Fruit fly (Drosophila melanogaster) whole organism, embryonic: ENCODE data around the gene CG1428.

Experiments used
- Ada2b ChIP-seq: fragments of 200-800 bp; sonication (Bioruptor generic); IDR thresholded peaks from 2 replicates; pipeline ENCODE4 v1.3.6; 2022; ENCODE audit warnings: missing biosample characterization, missing genetic modification characterization
- B-H1 ChIP-seq: fragments of 200-800 bp; sonication (Bioruptor generic); IDR thresholded peaks from 3 replicates; pipeline ENCODE4 v1.3.6; 2022; ENCODE audit warnings: missing biosample characterization, missing genetic modification characterization
- CG10654 ChIP-seq: fragments of 200-800 bp; sonication (Bioruptor generic); optimal IDR thresholded peaks from 2 replicates; lab custom pipeline; 2016; ENCODE audit warnings: missing biosample characterization, missing genetic modification characterization
- CG12769 ChIP-seq: fragments of 200-800 bp; sonication (Bioruptor generic); optimal IDR thresholded peaks from 2 replicates; lab custom pipeline; 2019; ENCODE audit warnings: missing biosample characterization, mild to moderate bottlenecking, missing genetic modification characterization, moderate library complexity
- CG13424 ChIP-seq: fragments of 200-800 bp; sonication (Bioruptor generic); optimal IDR thresholded peaks from 2 replicates; lab custom pipeline; 2019; ENCODE audit warnings: missing biosample characterization, mild to moderate bottlenecking, missing genetic modification characterization, moderate library complexity
- CG15269 ChIP-seq: fragments of 200-800 bp; sonication (Bioruptor generic); optimal IDR thresholded peaks from 2 replicates; lab custom pipeline; 2018; ENCODE audit warnings: missing biosample characterization, mild to moderate bottlenecking, missing genetic modification characterization, moderate library complexity
- CG1602 ChIP-seq: fragments of 200-800 bp; sonication (Bioruptor generic); optimal IDR thresholded peaks from 3 replicates; lab custom pipeline; 2016; ENCODE audit warnings: missing biosample characterization, missing genetic modification characterization
- CG2202 ChIP-seq: fragments of 200-800 bp; sonication (Bioruptor generic); optimal IDR thresholded peaks from 2 replicates; lab custom pipeline; 2018; ENCODE audit warnings: missing biosample characterization, mild to moderate bottlenecking, missing genetic modification characterization
- CG4424 ChIP-seq: fragments of 200-800 bp; sonication (Bioruptor generic); optimal IDR thresholded peaks from 3 replicates; lab custom pipeline; 2016; ENCODE audit warnings: missing biosample characterization, missing genetic modification characterization
- CG6175 ChIP-seq: fragments of 200-800 bp; sonication (Bioruptor generic); IDR thresholded peaks from 3 replicates; pipeline ENCODE4 v1.3.6; 2022; ENCODE audit warnings: missing biosample characterization, missing genetic modification characterization
- CG6854 ChIP-seq: fragments of 200-800 bp; sonication (Bioruptor generic); optimal IDR thresholded peaks from 3 replicates; lab custom pipeline; 2017; ENCODE audit warnings: missing biosample characterization, mild to moderate bottlenecking, missing genetic modification characterization
- CG7839 ChIP-seq: fragments of 200-800 bp; sonication (Bioruptor generic); optimal IDR thresholded peaks from 3 replicates; lab custom pipeline; 2018; ENCODE audit warnings: missing biosample characterization, mild to moderate bottlenecking, missing genetic modification characterization, moderate library complexity
- CG8388 ChIP-seq: fragments of 200-800 bp; sonication (Bioruptor generic); optimal IDR thresholded peaks from 2 replicates; lab custom pipeline; 2019; ENCODE audit warnings: missing biosample characterization, mild to moderate bottlenecking, missing genetic modification characterization, moderate library complexity
- CG9727 ChIP-seq: fragments of 200-800 bp; sonication (Bioruptor generic); optimal IDR thresholded peaks from 3 replicates; lab custom pipeline; 2017; ENCODE audit warnings: missing biosample characterization, mild to moderate bottlenecking, missing genetic modification characterization
- CrebB ChIP-seq: fragments of 200-800 bp; sonication (Bioruptor generic); optimal IDR thresholded peaks from 3 replicates; lab custom pipeline; 2018; ENCODE audit warnings: missing biosample characterization, mild to moderate bottlenecking, missing genetic modification characterization
- D19A ChIP-seq: fragments of 200-800 bp; optimal IDR thresholded peaks from 3 replicates; lab custom pipeline; 2019; ENCODE audit warnings: missing biosample characterization, mild to moderate bottlenecking, missing genetic modification characterization, moderate library complexity
- Dref ChIP-seq: fragments of 200-800 bp; sonication (Bioruptor generic); IDR thresholded peaks from 2 replicates; pipeline ENCODE4 v1.3.6; 2022; ENCODE audit warnings: missing biosample characterization, missing genetic modification characterization
- E2f1 ChIP-seq: fragments of 200-800 bp; sonication (Bioruptor generic); IDR thresholded peaks from 2 replicates; pipeline ENCODE4 v1.3.6; 2022; ENCODE audit warnings: missing biosample characterization, missing genetic modification characterization
- Gug ChIP-seq: fragments of 200-800 bp; sonication (Bioruptor generic); IDR thresholded peaks from 4 replicates; pipeline ENCODE4 v1.3.6; 2022; ENCODE audit warnings: missing biosample characterization, missing genetic modification characterization
- HHEX ChIP-seq: fragments of 200-800 bp; sonication (Bioruptor generic); optimal IDR thresholded peaks from 3 replicates; lab custom pipeline; 2017; ENCODE audit warnings: missing biosample characterization, mild to moderate bottlenecking, missing genetic modification characterization, missing genetic modification reagents
- HLH3B ChIP-seq: fragments of 200-800 bp; sonication (Bioruptor generic); IDR thresholded peaks from 2 replicates; pipeline ENCODE4 v1.3.6; 2022; ENCODE audit warnings: missing biosample characterization, missing genetic modification characterization
- Hr39 ChIP-seq: fragments of >200 bp; optimal IDR thresholded peaks from 2 replicates; lab custom pipeline; 2017
- Lim3 ChIP-seq: fragments of 200-800 bp; sonication (Bioruptor generic); IDR thresholded peaks from 2 replicates; pipeline ENCODE4 v1.3.6; 2022; ENCODE audit warnings: missing biosample characterization, missing genetic modification characterization
- Max ChIP-seq: fragments of 200-800 bp; sonication (Bioruptor generic); optimal IDR thresholded peaks from 2 replicates; lab custom pipeline; 2016; ENCODE audit warnings: missing biosample characterization, mild to moderate bottlenecking, missing genetic modification characterization
- NfI ChIP-seq: fragments of 200-800 bp; sonication (Bioruptor generic); optimal IDR thresholded peaks from 3 replicates; lab custom pipeline; 2018; ENCODE audit warnings: missing biosample characterization, mild to moderate bottlenecking, missing genetic modification characterization, moderate library complexity
- Ptx1 ChIP-seq: fragments of 200-800 bp; sonication (Bioruptor generic); IDR thresholded peaks from 2 replicates; pipeline ENCODE4 v1.3.6; 2022; ENCODE audit warnings: missing biosample characterization, missing genetic modification characterization
- Rx ChIP-seq: fragments of 200-800 bp; sonication (Bioruptor generic); IDR thresholded peaks from 2 replicates; pipeline ENCODE4 v1.3.6; 2022; ENCODE audit warnings: missing biosample characterization, missing genetic modification characterization
- Sry-β ChIP-seq: fragments of 200-800 bp; sonication (Bioruptor generic); optimal IDR thresholded peaks from 2 replicates; lab custom pipeline; 2018; ENCODE audit warnings: missing biosample characterization, mild to moderate bottlenecking, missing genetic modification characterization, moderate library complexity
- Taf1 ChIP-seq: fragments of 200-800 bp; sonication (Bioruptor generic); IDR thresholded peaks from 2 replicates; pipeline ENCODE4 v1.3.6; 2022; ENCODE audit warnings: missing biosample characterization, missing genetic modification characterization
- caup ChIP-seq: fragments of 200-800 bp; sonication (Bioruptor generic); optimal IDR thresholded peaks from 3 replicates; lab custom pipeline; 2017; ENCODE audit warnings: missing biosample characterization, mild to moderate bottlenecking, missing genetic modification characterization, moderate library complexity; ENCODE audit not compliant: severe bottlenecking
- chinmo ChIP-seq: fragments of 200-800 bp; sonication (Bioruptor generic); IDR thresholded peaks from 4 replicates; pipeline ENCODE4 v1.3.6; 2022; ENCODE audit warnings: missing biosample characterization, missing genetic modification characterization; ENCODE audit not compliant: partially characterized antibody
- croc ChIP-seq: fragments of 200-800 bp; sonication (Bioruptor generic); conservative IDR thresholded peaks from 3 replicates; pipeline ENCODE4 v1.3.6; 2022; ENCODE audit warnings: missing biosample characterization, missing genetic modification characterization
- cwo ChIP-seq: fragments of 200-800 bp; sonication (Bioruptor generic); optimal IDR thresholded peaks from 3 replicates; lab custom pipeline; 2017; ENCODE audit warnings: missing biosample characterization, missing genetic modification characterization, mild to moderate bottlenecking, moderate library complexity, missing genetic modification reagents
- dpn ChIP-seq, 2 experiments: fragments of 200-800 bp; sonication (Bioruptor generic); optimal IDR thresholded peaks; 3 replicates each; lab custom pipeline; 2016; ENCODE audit warnings: missing biosample characterization in 2 of 2, missing genetic modification characterization in 2 of 2
- eyg ChIP-seq: fragments of 200-800 bp; sonication (Bioruptor generic); optimal IDR thresholded peaks from 3 replicates; lab custom pipeline; 2016; ENCODE audit warnings: missing biosample characterization, missing genetic modification characterization
- gcm ChIP-seq: fragments of 200-800 bp; sonication (Bioruptor generic); optimal IDR thresholded peaks from 2 replicates; lab custom pipeline; 2019; ENCODE audit warnings: missing biosample characterization, mild to moderate bottlenecking, missing genetic modification characterization, moderate library complexity
- grn ChIP-seq: fragments of 200-800 bp; sonication (Bioruptor generic); optimal IDR thresholded peaks from 3 replicates; lab custom pipeline; 2017; ENCODE audit warnings: missing biosample characterization, missing genetic modification characterization
- jumu ChIP-seq: fragments of 200-800 bp; sonication (Bioruptor generic); optimal IDR thresholded peaks from 3 replicates; lab custom pipeline; 2016; ENCODE audit warnings: missing biosample characterization, missing genetic modification characterization
- lmd ChIP-seq: fragments of 200-800 bp; sonication (Bioruptor generic); IDR thresholded peaks from 2 replicates; pipeline ENCODE4 v1.3.6; 2022; ENCODE audit warnings: missing biosample characterization, missing genetic modification characterization
- lola ChIP-seq, 3 experiments: fragments of >200 bp in 2 of 3; fragments of 200-800 bp in 1 of 3; sonication (Bioruptor generic) in 1 of 3; optimal IDR thresholded peaks; 2 replicates each; lab custom pipeline; 2017 to 2019; ENCODE audit warnings: missing biosample characterization in 3 of 3, missing genetic modification characterization in 3 of 3, mild to moderate bottlenecking in 1 of 3, moderate library complexity in 1 of 3
- peb ChIP-seq: fragments of 200-800 bp; sonication (Bioruptor generic); IDR thresholded peaks from 2 replicates; pipeline ENCODE4 v1.3.6; 2022; ENCODE audit warnings: missing biosample characterization, missing genetic modification characterization
- sd ChIP-seq: fragments of 200-800 bp; sonication (Bioruptor generic); optimal IDR thresholded peaks from 3 replicates; lab custom pipeline; 2018; ENCODE audit warnings: missing biosample characterization, mild to moderate bottlenecking, missing genetic modification characterization, moderate library complexity
- sob ChIP-seq: fragments of 200-800 bp; sonication (Bioruptor generic); IDR thresholded peaks from 2 replicates; pipeline ENCODE4 v1.3.6; 2022; ENCODE audit warnings: missing biosample characterization, missing genetic modification characterization
- ssp ChIP-seq: fragments of 200-800 bp; sonication (Bioruptor generic); IDR thresholded peaks from 2 replicates; pipeline ENCODE4 v1.3.6; 2022; ENCODE audit warnings: missing biosample characterization, missing genetic modification characterization
- tll ChIP-seq, 2 experiments: fragments of 200-800 bp in 1 of 2; fragments of >200 bp in 1 of 2; sonication (Bioruptor generic) in 1 of 2; optimal IDR thresholded peaks; 2 replicates each; lab custom pipeline; 2017 to 2019; ENCODE audit warnings: missing biosample characterization in 2 of 2, missing genetic modification characterization in 2 of 2, mild to moderate bottlenecking in 1 of 2, moderate library complexity in 1 of 2
- tna ChIP-seq: fragments of 200-800 bp; sonication (Bioruptor generic); IDR thresholded peaks from 2 replicates; pipeline ENCODE4 v1.3.6; 2022; ENCODE audit warnings: missing biosample characterization, missing genetic modification characterization; ENCODE audit not compliant: partially characterized antibody
- trem ChIP-seq: fragments of 200-800 bp; optimal IDR thresholded peaks from 3 replicates; lab custom pipeline; 2019; ENCODE audit warnings: missing biosample characterization, mild to moderate bottlenecking, missing genetic modification characterization, moderate library complexity
- usp ChIP-seq: fragments of >200 bp; optimal IDR thresholded peaks from 2 replicates; lab custom pipeline; 2017; ENCODE audit warnings: missing biosample characterization, missing genetic modification characterization

Gene CG1428

dm6 chr2L:21867040-21867981, 38.8 kb upstream of the CG1428 start (continued):
- TF ChIP-seq dpn (GFP tag; optimal IDR thresholded peaks at IDR 0.05; lab: Kevin White, UChicago) (peak; percentile 92 to 94), CG6854 (peak; percentile 55), ssp (GFP tag; lab: Robert Waterston, UW) (peak; percentile 80), CG13424 (peak; percentile 92), CG8388 (GFP tag; lab: Kevin White, UChicago) (peak; percentile 92), CrebB (tag; lab: Kevin White, UChicago) (peak; percentile 86), NfI (GFP tag; lab: Kevin White, UChicago) (peak; percentile 89), HLH3B (GFP tag; lab: Robert Waterston, UW) (peak; percentile 92), Gug (GFP tag; lab: Robert Waterston, UW) (peak; percentile 88), jumu (GFP tag; lab: Kevin White, UChicago) (peak; percentile 95), Max (GFP tag; lab: Kevin White, UChicago) (peak; percentile 80), CG15269 (peak; percentile 90), Dref (GFP tag; lab: Robert Waterston, UW) (no peak), gcm (GFP tag; lab: Kevin White, UChicago) (peak; percentile 84), B-H1 (peak; percentile 82), Ptx1 (GFP tag; lab: Robert Waterston, UW) (peak; percentile 92), sd (peak; percentile 46), lmd (peak; percentile 95), peb (GFP tag; lab: Robert Waterston, UW) (peak; percentile 88), Ada2b (GFP tag; lab: Robert Waterston, UW) (peak; percentile 89), grn (GFP tag; lab: Kevin White, UChicago) (peak; percentile 37), CG4424 (peak; percentile 90), usp (GFP tag; lab: Kevin White, UChicago) (no peak), trem (tag; lab: Kevin White, UChicago) (peak; percentile 88), Taf1 (GFP tag; lab: Robert Waterston, UW) (peak; percentile 67), Lim3 (peak; percentile 65), D19A (tag; lab: Kevin White, UChicago) (peak; percentile 90), CG10654 (GFP tag; lab: Kevin White, UChicago) (peak; percentile 90), CG12769 (tag; lab: Kevin White, UChicago) (peak; percentile 95), CG2202 (tag; lab: Kevin White, UChicago) (peak; percentile 80), E2f1 (GFP tag; lab: Robert Waterston, UW) (peak; percentile 92), chinmo (GFP tag; lab: Robert Waterston, UW) (no peak), Rx (GFP tag; lab: Robert Waterston, UW) (peak; percentile 81), Sry-β (GFP tag; lab: Kevin White, UChicago) (peak; percentile 58), sob (GFP tag; lab: Robert Waterston, UW) (peak; percentile 94), cwo (GFP tag; lab: Kevin White, UChicago) (peak; percentile 76), eyg (GFP tag; lab: Kevin White, UChicago) (peak; percentile 77), CG9727 (GFP tag; lab: Kevin White, UChicago) (peak; percentile 88), caup (GFP tag; lab: Kevin White, UChicago) (peak; percentile 78), CG7839 (tag; lab: Kevin White, UChicago) (peak; percentile 95), Hr39 (no peak), CG1602 (GFP tag; lab: Kevin White, UChicago) (peak; percentile 89), tna (GFP tag; lab: Robert Waterston, UW) (no peak), lola (GFP tag; optimal IDR thresholded peaks at IDR 0.05; lab: Kevin White, UChicago) (peak in 1 of 3 experiments; percentile 93), tll (GFP tag; optimal IDR thresholded peaks at IDR 0.05; lab: Kevin White, UChicago) (no peak), croc (peak; percentile 93), CG6175 (peak; percentile 85; the same call in 2 of the 3 replicates), HHEX (GFP tag; lab: Kevin White, UChicago) (peak; percentile 89)
